Worm (Caenorhabditis elegans) whole organism, L1 larva: ENCODE results near the gene nhr-25.

Source experiments
- jun-1 ChIP-seq: fragments of 150-350 bp; optimal IDR thresholded peaks from 2 replicates; lab custom pipeline; 2014; ENCODE audit warnings: missing biosample characterization, missing genetic modification reagents, missing genetic modification characterization
- nhr-85 ChIP-seq: sonication (generic microtip); peaks from one replicate; lab custom pipeline; 2016; ENCODE audit warnings: missing genetic modification characterization, inconsistent platforms, missing compliant biosample characterization
- zag-1 ChIP-seq: fragments of 150-350 bp; optimal IDR thresholded peaks from 2 replicates; lab custom pipeline; 2014; ENCODE audit warnings: missing biosample characterization, missing genetic modification characterization

DNA sequence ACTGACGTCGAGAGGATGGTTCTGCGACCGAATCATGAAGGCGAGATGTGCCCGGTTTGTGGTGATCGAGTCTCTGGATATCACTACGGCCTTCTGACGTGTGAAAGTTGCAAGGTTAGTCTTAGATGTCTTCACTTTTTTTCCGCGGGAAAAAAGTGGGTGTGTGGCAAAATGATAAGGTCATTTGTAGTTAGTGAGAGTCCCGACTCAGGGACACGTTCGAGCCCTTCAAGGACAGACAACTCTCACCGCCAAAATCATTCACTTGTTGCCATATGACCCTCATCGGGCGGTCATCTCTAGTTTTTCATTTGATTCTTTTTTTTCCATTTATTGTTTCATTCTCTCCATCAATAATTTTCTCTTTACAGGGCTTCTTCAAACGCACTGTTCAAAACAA lies 602 bp downstream of the nhr-25 start:
- TF ChIP-seq jun-1 = no peak
- TF ChIP-seq nhr-85 = peak; percentile 88
- TF ChIP-seq zag-1 (tag; lab: Kevin White, UChicago) = no peak
